Fruit fly (Drosophila melanogaster): Measurements from ENCODE around the gene t.

- TF ChIP-seq CG2129 (GFP tag; IDR thresholded peaks at IDR 0.05; ENCODE audit: partially characterized antibody) (no peak), CG5180 (GFP tag; optimal IDR thresholded peaks at IDR 0.05) (no peak), ranshi (GFP tag; IDR thresholded peaks at IDR 0.05) (no peak), CG12769 (tag; optimal IDR thresholded peaks at IDR 0.05) (no peak), CG11085 (GFP tag; IDR thresholded peaks at IDR 0.05) (no peak), CTCF (GFP tag; optimal IDR thresholded peaks at IDR 0.05) (no peak)
Observed at dm6 chrX:9187429-9187828, 35.6 kb downstream of the t start.

Measured in whole organism, embryonic.